Worm (Caenorhabditis elegans) whole organism, L1 larva: Measurements from ENCODE around the gene F59A1.16.
A peak's percentile ranks its signal among the peaks of the same experiment; 100 is the strongest.

Experiments used
- Y116A8C.19 ChIP-seq: sonication (generic microtip); optimal IDR thresholded peaks from 2 replicates; lab custom pipeline; 2016; ENCODE audit warnings: missing compliant biosample characterization, missing genetic modification characterization, borderline replicate concordance
- aly-2 ChIP-seq: fragments of 150-350 bp; optimal IDR thresholded peaks from 2 replicates; lab custom pipeline; 2014; ENCODE audit warnings: missing biosample characterization, missing genetic modification characterization
- ceh-8 ChIP-seq: fragments of 200-800 bp; sonication (Bioruptor generic); optimal IDR thresholded peaks from 2 replicates; lab custom pipeline; 2018; ENCODE audit warnings: mild to moderate bottlenecking, missing genetic modification characterization, moderate library complexity, missing compliant biosample characterization
- ceh-90 ChIP-seq: sonication (generic microtip); optimal IDR thresholded peaks from 2 replicates; lab custom pipeline; 2016; ENCODE audit warnings: missing genetic modification characterization, missing compliant biosample characterization
- ces-1 ChIP-seq: fragments of 150-350 bp; optimal IDR thresholded peaks from 2 replicates; lab custom pipeline; 2014; ENCODE audit warnings: missing biosample characterization, missing genetic modification reagents, missing genetic modification characterization
- efl-3 ChIP-seq: fragments of 200-800 bp; sonication (Bioruptor generic); optimal IDR thresholded peaks from 2 replicates; lab custom pipeline; 2018; ENCODE audit warnings: mild to moderate bottlenecking, missing genetic modification characterization, missing compliant biosample characterization
- hpl-2 ChIP-seq: fragments of 150-350 bp; optimal IDR thresholded peaks from 2 replicates; lab custom pipeline; 2014; ENCODE audit warnings: missing biosample characterization, missing genetic modification reagents, missing genetic modification characterization
- mdl-1 ChIP-seq, 2 experiments: fragments of 150-350 bp; optimal IDR thresholded peaks; 2 replicates each; lab custom pipeline; 2014 to 2017; ENCODE audit warnings: missing biosample characterization in 2 of 2, missing genetic modification characterization in 2 of 2, inconsistent platforms in 1 of 2
- nhr-20 ChIP-seq: sonication (generic microtip); optimal IDR thresholded peaks from 2 replicates; lab custom pipeline; 2016; ENCODE audit warnings: mild to moderate bottlenecking, missing genetic modification characterization, missing compliant biosample characterization
- nhr-84 ChIP-seq: sonication (generic microtip); optimal IDR thresholded peaks from 2 replicates; lab custom pipeline; 2017; ENCODE audit warnings: missing biosample characterization, missing genetic modification characterization
- nhr-85 ChIP-seq: sonication (generic microtip); peaks from one replicate; lab custom pipeline; 2016; ENCODE audit warnings: missing genetic modification characterization, inconsistent platforms, missing compliant biosample characterization
- pqm-1 ChIP-seq: sonication (generic microtip); optimal IDR thresholded peaks from 3 replicates; lab custom pipeline; 2017; ENCODE audit warnings: missing biosample characterization, missing genetic modification characterization
- sox-4 ChIP-seq: sonication (generic microtip); optimal IDR thresholded peaks from 2 replicates; lab custom pipeline; 2016; ENCODE audit warnings: missing genetic modification characterization, missing compliant biosample characterization
- tbx-2 ChIP-seq: sonication (generic microtip); optimal IDR thresholded peaks from 2 replicates; lab custom pipeline; 2016; ENCODE audit warnings: missing genetic modification characterization, missing compliant biosample characterization
- unc-30 ChIP-seq: sonication (generic microtip); optimal IDR thresholded peaks from 2 replicates; lab custom pipeline; 2017; ENCODE audit warnings: missing biosample characterization, missing genetic modification characterization

F59A1.16 gene

DNA sequence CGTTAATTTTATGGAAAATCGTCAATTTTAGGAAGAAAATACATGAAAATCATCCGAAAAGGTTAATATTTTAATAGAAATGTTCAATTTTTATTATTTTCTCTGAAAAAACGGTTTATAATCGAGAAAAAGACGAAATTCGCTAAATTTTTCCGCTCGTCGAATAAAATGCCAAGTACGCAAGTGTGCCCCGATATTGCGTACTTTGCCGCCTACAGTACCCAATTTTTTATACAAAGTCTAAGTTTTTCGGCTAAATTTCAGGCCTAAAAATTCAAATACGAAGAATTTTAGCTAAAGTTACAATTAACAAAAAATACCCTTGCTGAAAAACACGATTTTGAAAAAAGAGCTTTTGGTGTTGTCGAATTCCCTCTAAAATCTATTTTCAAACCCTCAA is 25.9 kb downstream of the F59A1.16 start:
- peak; percentile 5 for TF ChIP-seq nhr-85 (tag; lab: Kevin White, UChicago)
- TF ChIP-seq ceh-90 (tag; lab: Kevin White, UChicago) = no peak

DNA sequence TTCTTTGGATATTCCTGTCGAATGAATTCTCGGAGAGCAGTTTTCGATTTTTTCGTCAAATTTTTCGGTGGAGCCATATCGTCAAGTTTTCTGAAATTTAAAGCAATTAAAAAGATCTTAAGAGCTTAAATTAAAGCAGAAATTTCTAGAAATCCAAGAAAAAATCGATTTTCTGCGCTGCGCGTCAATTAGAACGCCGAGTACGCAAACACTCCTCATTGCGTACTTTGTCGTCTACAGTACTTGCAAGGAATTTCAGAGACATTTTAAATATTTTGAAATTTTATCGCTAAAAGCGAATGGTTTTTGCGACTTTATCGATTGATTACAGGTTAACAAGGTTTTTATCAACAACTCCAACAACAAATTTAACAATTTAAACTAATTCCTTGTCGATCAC is 29.6 kb downstream of the F59A1.16 start:
- no peak for TF ChIP-seq nhr-20
- TF ChIP-seq sox-4 (tag; lab: Kevin White, UChicago) = no peak
- TF ChIP-seq ceh-8 (GFP tag; lab: Kevin White, UChicago) = no peak
- TF ChIP-seq ces-1 (GFP tag; lab: Kevin White, UChicago) = no peak
- no peak for TF ChIP-seq mdl-1 (tag; optimal IDR thresholded peaks at IDR 0.05; lab: Kevin White, UChicago)
- no peak for TF ChIP-seq tbx-2
- no peak for TF ChIP-seq aly-2 (tag; lab: Kevin White, UChicago)
- TF ChIP-seq hpl-2 (GFP tag; lab: Kevin White, UChicago) = no peak
- TF ChIP-seq nhr-84 = no peak

- TF ChIP-seq unc-30 (tag; lab: Kevin White, UChicago) (no peak), pqm-1 (no peak), efl-3 (GFP tag; lab: Kevin White, UChicago) (no peak), Y116A8C.19 (tag; lab: Kevin White, UChicago) (no peak)
- TF ChIP-seq, all 84 proteins: peak for 0
Measured at ce11 chrV:17650427-17650826, 34.3 kb downstream of the F59A1.16 start, which contains the start of gene fbxa-192. Gene fbxa-192 (minus strand): TSS chrV:17650527.
